Worm (Caenorhabditis elegans) whole organism, L1 larva: ENCODE measurements around the gene ckk-1.
A peak's percentile ranks its signal among the peaks of the same experiment; 100 is the strongest.

Experiments used
- C34B4.2 ChIP-seq: sonication (generic microtip); optimal IDR thresholded peaks from 2 replicates; lab custom pipeline; 2017; ENCODE audit warnings: mild to moderate bottlenecking, missing genetic modification characterization, missing compliant biosample characterization
- F16B12.6 ChIP-seq: fragments of 150-350 bp; optimal IDR thresholded peaks from 2 replicates; lab custom pipeline; 2014; ENCODE audit warnings: missing biosample characterization, missing genetic modification characterization
- alr-1 ChIP-seq: fragments of 200-800 bp; sonication (Bioruptor generic); optimal IDR thresholded peaks from 2 replicates; lab custom pipeline; 2018; ENCODE audit warnings: borderline replicate concordance, mild to moderate bottlenecking, missing genetic modification characterization, missing compliant biosample characterization
- blmp-1 ChIP-seq: fragments of 150-350 bp; optimal IDR thresholded peaks from 2 replicates; lab custom pipeline; 2014; ENCODE audit warnings: missing biosample characterization, missing genetic modification characterization
- ceh-8 ChIP-seq: fragments of 200-800 bp; sonication (Bioruptor generic); optimal IDR thresholded peaks from 2 replicates; lab custom pipeline; 2018; ENCODE audit warnings: mild to moderate bottlenecking, missing genetic modification characterization, moderate library complexity, missing compliant biosample characterization
- ceh-82 ChIP-seq, 3 experiments: fragments of 150-350 bp in 1 of 3; sonication (generic microtip) in 2 of 3; optimal IDR thresholded peaks; 2 replicates each; lab custom pipeline; 2014 to 2017; ENCODE audit warnings: missing biosample characterization in 3 of 3, missing genetic modification characterization in 3 of 3
- dsc-1 ChIP-seq: sonication (generic microtip); optimal IDR thresholded peaks from 2 replicates; lab custom pipeline; 2016; ENCODE audit warnings: mild to moderate bottlenecking, missing genetic modification characterization, missing compliant biosample characterization
- efl-3 ChIP-seq: fragments of 200-800 bp; sonication (Bioruptor generic); optimal IDR thresholded peaks from 2 replicates; lab custom pipeline; 2018; ENCODE audit warnings: mild to moderate bottlenecking, missing genetic modification characterization, missing compliant biosample characterization
- elt-2 ChIP-seq: sonication (generic microtip); optimal IDR thresholded peaks from 2 replicates; lab custom pipeline; 2016; ENCODE audit warnings: missing genetic modification characterization, mild to moderate bottlenecking, inconsistent platforms, missing compliant biosample characterization, missing genetic modification reagents
- elt-3 ChIP-seq, 6 experiments: fragments of 150-350 bp in 1 of 6; sonication (generic microtip); optimal IDR thresholded peaks; 2 replicates each; lab custom pipeline; 2017 to 2018; ENCODE audit warnings: missing biosample characterization in 6 of 6, missing genetic modification characterization in 6 of 6, inconsistent platforms in 1 of 6
- fos-1 ChIP-seq: fragments of 150-350 bp; optimal IDR thresholded peaks from 2 replicates; lab custom pipeline; 2014; ENCODE audit warnings: missing biosample characterization, missing genetic modification characterization
- irx-1 ChIP-seq: sonication (generic microtip); optimal IDR thresholded peaks from 2 replicates; lab custom pipeline; 2016; ENCODE audit warnings: missing genetic modification characterization, missing compliant biosample characterization
- isw-1 ChIP-seq: fragments of 200-800 bp; sonication (Bioruptor generic); IDR thresholded peaks from 2 replicates; pipeline ENCODE4 v1.3.6; 2022; ENCODE audit warnings: missing genetic modification characterization, missing compliant biosample characterization
- jun-1 ChIP-seq: fragments of 150-350 bp; optimal IDR thresholded peaks from 2 replicates; lab custom pipeline; 2014; ENCODE audit warnings: missing biosample characterization, missing genetic modification reagents, missing genetic modification characterization
- lin-14 ChIP-seq: fragments of 200-800 bp; sonication (Bioruptor generic); optimal IDR thresholded peaks from 2 replicates; lab custom pipeline; 2018; ENCODE audit warnings: mild to moderate bottlenecking, missing genetic modification characterization, moderate library complexity, missing compliant biosample characterization
- lin-15B ChIP-seq: fragments of 150-350 bp; sonication (generic microtip); optimal IDR thresholded peaks from 3 replicates; lab custom pipeline; 2014; ENCODE audit warnings: missing biosample characterization, missing genetic modification characterization
- lin-35 ChIP-seq, 2 experiments: fragments of 150-350 bp; optimal IDR thresholded peaks; 2 replicates each; lab custom pipeline; 2014; ENCODE audit warnings: missing biosample characterization in 2 of 2, missing genetic modification characterization in 2 of 2, missing genetic modification reagents in 2 of 2
- lir-3 ChIP-seq: sonication (generic microtip); optimal IDR thresholded peaks from 2 replicates; lab custom pipeline; 2016; ENCODE audit warnings: mild to moderate bottlenecking, missing genetic modification characterization, moderate library complexity, missing compliant biosample characterization; ENCODE audit not compliant: poor library complexity
- lsy-2 ChIP-seq, 2 experiments: fragments of 150-350 bp; optimal IDR thresholded peaks; 2 replicates each; lab custom pipeline; 2014; ENCODE audit warnings: missing biosample characterization in 2 of 2, missing genetic modification characterization in 2 of 2
- nhr-11 ChIP-seq: fragments of 150-350 bp; optimal IDR thresholded peaks from 2 replicates; lab custom pipeline; 2014; ENCODE audit warnings: missing biosample characterization, missing genetic modification characterization
- nhr-19 ChIP-seq: fragments of 200-800 bp; sonication (Bioruptor generic); conservative IDR thresholded peaks from 2 replicates; pipeline ENCODE4 v1.3.6; 2022; ENCODE audit warnings: missing genetic modification characterization, missing compliant biosample characterization
- nhr-20 ChIP-seq: sonication (generic microtip); optimal IDR thresholded peaks from 2 replicates; lab custom pipeline; 2016; ENCODE audit warnings: mild to moderate bottlenecking, missing genetic modification characterization, missing compliant biosample characterization
- nhr-237 ChIP-seq: fragments of 150-350 bp; optimal IDR thresholded peaks from 2 replicates; lab custom pipeline; 2014; ENCODE audit warnings: missing biosample characterization, missing genetic modification characterization
- nhr-76 ChIP-seq: sonication (generic microtip); optimal IDR thresholded peaks from 2 replicates; lab custom pipeline; 2017; ENCODE audit warnings: missing biosample characterization, missing genetic modification characterization
- nhr-77 ChIP-seq: fragments of 150-350 bp; optimal IDR thresholded peaks from 2 replicates; lab custom pipeline; 2014; ENCODE audit warnings: missing biosample characterization, missing genetic modification characterization
- nhr-84 ChIP-seq: sonication (generic microtip); optimal IDR thresholded peaks from 2 replicates; lab custom pipeline; 2017; ENCODE audit warnings: missing biosample characterization, missing genetic modification characterization
- nhr-85 ChIP-seq: sonication (generic microtip); peaks from one replicate; lab custom pipeline; 2016; ENCODE audit warnings: missing genetic modification characterization, inconsistent platforms, missing compliant biosample characterization
- nhr-90 ChIP-seq: sonication (generic microtip); optimal IDR thresholded peaks from 2 replicates; lab custom pipeline; 2016; ENCODE audit warnings: mild to moderate bottlenecking, missing genetic modification characterization, missing compliant biosample characterization; ENCODE audit not compliant: poor library complexity
- pqm-1 ChIP-seq: sonication (generic microtip); optimal IDR thresholded peaks from 3 replicates; lab custom pipeline; 2017; ENCODE audit warnings: missing biosample characterization, missing genetic modification characterization
- rnt-1 ChIP-seq: sonication (generic microtip); optimal IDR thresholded peaks from 2 replicates; lab custom pipeline; 2016; ENCODE audit warnings: mild to moderate bottlenecking, missing genetic modification characterization, moderate library complexity, missing compliant biosample characterization
- snpc-4 ChIP-seq: fragments of 150-350 bp; optimal IDR thresholded peaks from 2 replicates; lab custom pipeline; 2014; ENCODE audit warnings: missing biosample characterization, missing genetic modification characterization
- snu-23 ChIP-seq: sonication (generic microtip); optimal IDR thresholded peaks from 2 replicates; lab custom pipeline; 2016; ENCODE audit warnings: missing genetic modification characterization, missing compliant biosample characterization
- sptf-1 ChIP-seq: fragments of 150-350 bp; optimal IDR thresholded peaks from 2 replicates; lab custom pipeline; 2014; ENCODE audit warnings: missing biosample characterization, missing genetic modification characterization
- swsn-7 ChIP-seq: sonication (generic microtip); optimal IDR thresholded peaks from 2 replicates; lab custom pipeline; 2016; ENCODE audit warnings: missing genetic modification characterization, missing compliant biosample characterization
- tbx-2 ChIP-seq: sonication (generic microtip); optimal IDR thresholded peaks from 2 replicates; lab custom pipeline; 2016; ENCODE audit warnings: missing genetic modification characterization, missing compliant biosample characterization
- unc-130 ChIP-seq: fragments of 150-350 bp; optimal IDR thresholded peaks from 2 replicates; lab custom pipeline; 2017; ENCODE audit warnings: missing biosample characterization, missing genetic modification characterization, inconsistent platforms
- unc-30 ChIP-seq: sonication (generic microtip); optimal IDR thresholded peaks from 2 replicates; lab custom pipeline; 2017; ENCODE audit warnings: missing biosample characterization, missing genetic modification characterization
- unc-86 ChIP-seq: sonication (generic microtip); optimal IDR thresholded peaks from 2 replicates; lab custom pipeline; 2016; ENCODE audit warnings: missing genetic modification characterization, missing compliant biosample characterization
- unc-98 ChIP-seq: fragments of 200-800 bp; sonication (Bioruptor generic); IDR thresholded peaks from 2 replicates; pipeline ENCODE4 v1.3.6; 2022; ENCODE audit warnings: missing genetic modification characterization, missing compliant biosample characterization
- zip-4 ChIP-seq: fragments of 200-800 bp; sonication (Bioruptor generic); optimal IDR thresholded peaks from 2 replicates; lab custom pipeline; 2018; ENCODE audit warnings: mild to moderate bottlenecking, missing genetic modification characterization, moderate library complexity, missing compliant biosample characterization
- ztf-4 ChIP-seq: fragments of 150-350 bp; optimal IDR thresholded peaks from 2 replicates; lab custom pipeline; 2014; ENCODE audit warnings: missing biosample characterization, missing genetic modification characterization

ckk-1 gene

DNA sequence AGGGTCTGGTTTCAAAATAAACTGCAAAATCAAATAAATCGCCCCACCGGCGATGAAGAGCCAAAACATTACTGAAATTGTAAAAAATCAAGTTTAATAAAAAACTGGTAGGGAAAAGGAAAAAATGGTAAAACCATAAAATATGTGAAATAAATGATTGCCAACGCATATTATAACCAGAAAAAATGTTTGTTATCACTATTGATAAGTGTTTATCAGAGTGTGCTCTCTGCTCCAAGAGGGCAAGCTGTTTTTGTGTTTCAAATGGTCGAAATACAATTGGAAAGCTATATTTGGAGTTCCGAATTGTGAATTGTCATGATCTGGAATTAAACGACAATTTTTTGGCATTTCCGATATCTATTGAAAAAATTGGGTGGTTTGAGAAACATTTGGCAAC is 25.0 kb upstream of the ckk-1 start, which contains the start of gene C05D2.8:
C05D2.8 (minus strand) TSS at position 71 of the 400 bp plus-strand sequence.
- TF ChIP-seq elt-2 (tag; lab: Kevin White, UChicago) (peak; percentile 35), irx-1 (tag; lab: Kevin White, UChicago) (no peak), alr-1 (tag; lab: Kevin White, UChicago) (no peak), efl-3 (GFP tag; lab: Kevin White, UChicago) (no peak), unc-86 (no peak)

DNA sequence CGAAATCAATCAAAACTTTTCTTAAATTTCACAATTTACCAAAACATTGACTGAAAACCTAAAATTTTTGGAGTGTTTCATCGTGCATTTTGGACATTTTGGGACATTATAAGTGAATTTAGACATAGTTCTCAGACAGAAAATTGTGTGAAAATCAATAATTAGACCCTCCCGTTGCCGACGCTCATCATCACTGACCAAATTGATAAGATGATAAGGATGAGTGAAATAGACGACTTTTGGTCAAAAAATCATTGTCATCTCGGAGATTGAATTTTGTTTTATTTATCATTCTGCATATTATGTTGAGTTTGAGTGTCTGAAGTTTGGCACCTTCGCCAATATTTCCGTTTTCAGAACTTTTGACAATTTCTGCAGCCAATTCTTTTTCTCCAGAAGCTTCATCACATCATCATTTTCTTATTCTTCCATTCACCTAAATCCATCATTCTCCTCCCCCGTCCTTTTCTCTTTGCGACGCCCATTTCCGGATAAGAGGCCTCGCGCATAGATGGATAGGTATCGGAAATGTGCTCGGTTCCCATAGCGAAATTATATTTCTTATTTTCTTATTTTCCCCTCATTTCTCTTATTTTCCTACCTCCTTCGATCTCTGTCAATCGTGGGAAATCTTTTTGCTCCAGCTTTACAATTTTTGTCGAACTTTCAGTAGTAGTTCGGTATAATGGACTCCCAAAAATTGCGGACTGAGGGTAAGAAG is 23.5 kb upstream of the ckk-1 start, which contains the start of gene bas-1:
bas-1 (plus strand) TSS at position 671 of the 721 bp plus-strand sequence.
- TF ChIP-seq lin-15B (tag; lab: Kevin White, UChicago) (no peak), elt-3 (tag; optimal IDR thresholded peaks at IDR 0.05; lab: Kevin White, UChicago) (peak in 1 of 6 experiments; percentile 10)

DNA sequence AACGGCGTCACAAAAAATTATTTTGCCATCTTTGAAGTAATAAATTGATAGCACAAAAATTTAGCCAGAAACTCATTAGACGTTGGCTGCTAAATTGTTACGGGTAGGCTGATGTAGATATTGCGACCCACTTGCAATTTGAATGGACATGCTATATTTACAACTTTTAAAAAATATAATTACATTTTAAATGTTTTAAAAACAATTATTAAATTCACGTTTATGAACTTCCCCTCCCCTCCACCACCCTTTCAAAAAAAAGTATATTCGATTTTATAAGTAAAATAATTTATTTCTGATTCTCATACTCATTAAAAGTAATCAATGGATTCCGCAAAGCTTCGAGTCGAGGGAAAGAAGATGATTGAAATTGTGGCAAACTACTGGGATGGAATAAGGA is 20.6 kb upstream of the ckk-1 start, which contains the start of gene basl-1:
basl-1 (plus strand) TSS at position 301 of the 400 bp plus-strand sequence.
- TF ChIP-seq nhr-84 (tag; lab: Kevin White, UChicago) (no peak), F16B12.6 (tag; lab: Kevin White, UChicago) (no peak), nhr-19 (no peak), unc-30 (tag; lab: Kevin White, UChicago) (no peak), unc-130 (tag; lab: Kevin White, UChicago) (no peak), lin-15B (tag; lab: Kevin White, UChicago) (no peak), pqm-1 (no peak), C34B4.2 (no peak), ztf-4 (tag; lab: Kevin White, UChicago) (no peak), nhr-77 (tag; lab: Kevin White, UChicago) (no peak), nhr-20 (tag; lab: Kevin White, UChicago) (no peak), lir-3 (tag; lab: Kevin White, UChicago) (no peak), lsy-2 (tag; optimal IDR thresholded peaks at IDR 0.05; lab: Kevin White, UChicago) (no peak), unc-86 (no peak), nhr-85 (no peak)

DNA sequence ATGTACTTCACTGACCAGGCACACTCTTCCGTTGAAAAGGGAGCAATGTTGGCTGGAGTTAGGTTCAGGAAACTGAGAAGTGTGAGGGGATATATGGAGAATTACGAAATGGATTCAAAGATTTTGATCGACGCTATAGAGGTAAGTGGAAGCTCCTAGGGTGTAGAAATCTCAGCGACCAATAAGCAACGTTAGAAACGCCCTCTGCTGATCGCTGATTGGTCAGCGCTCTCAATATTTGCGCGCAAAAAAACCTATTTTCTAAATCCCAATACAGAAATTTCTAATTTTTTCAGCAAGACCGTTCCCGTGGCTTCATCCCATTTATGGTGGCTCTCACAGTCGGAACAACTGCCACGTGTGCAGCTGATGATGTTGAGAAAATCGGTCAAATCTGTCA is 19.6 kb upstream of the ckk-1 start:
- TF ChIP-seq C34B4.2 (no peak), nhr-76 (no peak), unc-98 (GFP tag; lab: Robert Waterston, UW) (no peak), efl-3 (GFP tag; lab: Kevin White, UChicago) (no peak), nhr-237 (no peak), zip-4 (no peak), ceh-82 (tag; optimal IDR thresholded peaks at IDR 0.05; lab: Kevin White, UChicago) (no peak), rnt-1 (tag; lab: Kevin White, UChicago) (no peak)

DNA sequence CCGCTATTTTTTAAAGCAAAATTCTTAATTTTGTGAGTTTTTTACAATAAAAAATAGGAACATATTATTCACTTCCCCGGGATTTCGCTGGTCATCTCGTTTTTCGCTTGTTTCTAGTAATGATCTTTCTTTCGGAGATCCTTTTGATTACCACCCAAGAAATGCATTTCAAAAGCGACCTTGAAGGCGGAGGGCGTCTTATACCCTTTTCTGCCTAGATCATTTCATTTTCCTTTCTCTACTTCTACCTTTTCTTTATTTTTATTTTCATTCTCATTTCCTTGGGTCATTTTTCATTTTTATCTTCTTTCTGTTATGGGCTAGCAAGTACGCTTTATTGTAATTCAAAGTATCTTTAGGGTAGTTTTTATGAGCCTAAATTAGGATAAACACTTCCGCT is 15.1 kb upstream of the ckk-1 start:
- TF ChIP-seq nhr-85 (peak; percentile 80), blmp-1 (tag; lab: Kevin White, UChicago) (peak; percentile 95), ceh-8 (GFP tag; lab: Kevin White, UChicago) (no peak), lin-14 (GFP tag; lab: Kevin White, UChicago) (peak; percentile 15)

DNA sequence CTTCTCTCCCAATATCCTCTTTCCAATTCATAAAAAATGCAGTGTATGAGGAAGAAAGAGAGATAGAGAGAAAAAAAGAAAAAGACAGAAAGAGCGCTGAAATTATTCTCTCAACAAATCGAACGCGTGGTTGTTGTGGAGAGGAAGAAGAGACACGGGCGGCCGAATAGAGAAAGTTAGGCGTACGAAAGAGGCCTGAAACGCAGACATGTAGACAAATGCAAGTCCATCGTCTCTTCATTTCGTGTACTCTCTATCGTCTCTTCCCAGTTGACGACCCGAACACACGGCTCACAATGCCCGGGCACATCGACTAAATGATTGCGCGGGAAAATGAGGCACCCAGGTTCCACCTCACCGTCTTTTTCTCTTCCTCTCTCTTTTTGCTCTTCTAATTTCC is 14.0 kb upstream of the ckk-1 start:
- TF ChIP-seq unc-86 (peak; percentile 68), nhr-90 (tag; lab: Kevin White, UChicago) (peak; percentile 2), nhr-20 (tag; lab: Kevin White, UChicago) (peak; percentile 62), tbx-2 (peak; percentile 61), lsy-2 (tag; optimal IDR thresholded peaks at IDR 0.05; lab: Kevin White, UChicago) (peak; percentile 55 to 64), elt-3 (tag; optimal IDR thresholded peaks at IDR 0.05; lab: Kevin White, UChicago) (peak in 2 of 6 experiments; percentile 4 to 5), swsn-7 (peak; percentile 63), unc-130 (tag; lab: Kevin White, UChicago) (peak; percentile 40), efl-3 (GFP tag; lab: Kevin White, UChicago) (no peak), rnt-1 (tag; lab: Kevin White, UChicago) (peak; percentile 72), snu-23 (GFP tag; lab: Kevin White, UChicago) (peak; percentile 69), sptf-1 (tag; lab: Kevin White, UChicago) (no peak), jun-1 (tag; lab: Kevin White, UChicago) (peak; percentile 63), lin-15B (tag; lab: Kevin White, UChicago) (no peak), dsc-1 (tag; lab: Kevin White, UChicago) (peak; percentile 60), lin-35 (GFP tag; optimal IDR thresholded peaks at IDR 0.05; lab: Kevin White, UChicago) (peak; percentile 62 to 67), fos-1 (tag; lab: Kevin White, UChicago) (peak; percentile 16), nhr-11 (peak; percentile 30), isw-1 (GFP tag; lab: Robert Waterston, UW) (peak; percentile 26; the same call in 1 of the 2 replicates), snpc-4 (tag; lab: Kevin White, UChicago) (peak; percentile 40), nhr-77 (tag; lab: Kevin White, UChicago) (peak; percentile 59)
